Fruit fly (Drosophila melanogaster) whole organism, pupa: ENCODE results near the gene CG31077.

Experiments
- CG10348 ChIP-seq: fragments of 200-800 bp; sonication (Bioruptor generic); IDR thresholded peaks from 2 replicates; pipeline ENCODE4 v1.3.6; 2022; ENCODE audit warnings: missing biosample characterization, missing genetic modification characterization
- CG12605 ChIP-seq: fragments of 200-800 bp; sonication (Bioruptor generic); IDR thresholded peaks from 2 replicates; pipeline ENCODE4 v1.3.6; 2022; ENCODE audit warnings: missing biosample characterization, missing genetic modification characterization
- CG13204 ChIP-seq: fragments of 200-800 bp; sonication (Bioruptor generic); optimal IDR thresholded peaks from 2 replicates; lab custom pipeline; 2018; ENCODE audit warnings: missing biosample characterization, mild to moderate bottlenecking, missing genetic modification characterization, moderate library complexity
- CG14655 ChIP-seq: fragments of 200-800 bp; sonication (Bioruptor generic); optimal IDR thresholded peaks from 3 replicates; lab custom pipeline; 2017; ENCODE audit warnings: mild to moderate bottlenecking, missing biosample characterization, missing genetic modification reagents, missing genetic modification characterization
- CG15710 ChIP-seq: fragments of 200-800 bp; sonication (Bioruptor generic); optimal IDR thresholded peaks from 2 replicates; lab custom pipeline; 2018; ENCODE audit warnings: missing biosample characterization, mild to moderate bottlenecking, missing genetic modification characterization, moderate library complexity
- CG17806 ChIP-seq: fragments of 200-800 bp; sonication (Bioruptor generic); optimal IDR thresholded peaks from 2 replicates; lab custom pipeline; 2018; ENCODE audit warnings: missing biosample characterization, mild to moderate bottlenecking, missing genetic modification characterization, moderate library complexity
- CG32121 ChIP-seq: fragments of 200-800 bp; sonication (Bioruptor generic); IDR thresholded peaks from 2 replicates; pipeline ENCODE4 v1.3.6; 2022; ENCODE audit warnings: missing biosample characterization, missing genetic modification characterization
- CG34367 ChIP-seq: fragments of 200-800 bp; sonication (Bioruptor generic); optimal IDR thresholded peaks from 2 replicates; lab custom pipeline; 2018; ENCODE audit warnings: missing biosample characterization, mild to moderate bottlenecking, missing genetic modification characterization
- CG4496 ChIP-seq: fragments of 200-800 bp; sonication (Bioruptor generic); IDR thresholded peaks from 3 replicates; pipeline ENCODE4 v1.3.6; 2022; ENCODE audit warnings: missing biosample characterization, missing genetic modification characterization
- CG8159 ChIP-seq: fragments of 200-800 bp; sonication (Bioruptor generic); optimal IDR thresholded peaks from 3 replicates; lab custom pipeline; 2018; ENCODE audit warnings: missing biosample characterization, mild to moderate bottlenecking, missing genetic modification characterization, moderate library complexity
- CG8301 ChIP-seq: fragments of 200-800 bp; sonication (Bioruptor generic); optimal IDR thresholded peaks from 2 replicates; lab custom pipeline; 2018; ENCODE audit warnings: missing biosample characterization, mild to moderate bottlenecking, missing genetic modification characterization
- CG9948 ChIP-seq: fragments of 200-800 bp; sonication (Bioruptor generic); optimal IDR thresholded peaks from 2 replicates; lab custom pipeline; 2018; ENCODE audit warnings: missing biosample characterization, mild to moderate bottlenecking, missing genetic modification characterization, moderate library complexity
- D1 ChIP-seq: fragments of 200-800 bp; sonication (Bioruptor generic); optimal IDR thresholded peaks from 2 replicates; lab custom pipeline; 2018; ENCODE audit warnings: missing biosample characterization, mild to moderate bottlenecking, missing genetic modification characterization, moderate library complexity
- EcR ChIP-seq: fragments of 200-800 bp; sonication (Bioruptor generic); optimal IDR thresholded peaks from 3 replicates; lab custom pipeline; 2019; ENCODE audit warnings: missing biosample characterization, missing genetic modification characterization, mild to moderate bottlenecking, moderate library complexity, missing genetic modification reagents
- Ets98B ChIP-seq: fragments of 200-800 bp; sonication (Bioruptor generic); IDR thresholded peaks from 2 replicates; pipeline ENCODE4 v1.3.6; 2022; ENCODE audit warnings: missing biosample characterization, missing genetic modification characterization
- Pif1A ChIP-seq: fragments of 200-800 bp; sonication (Bioruptor generic); optimal IDR thresholded peaks from 3 replicates; lab custom pipeline; 2016; ENCODE audit warnings: missing biosample characterization, missing genetic modification characterization
- Pif1B ChIP-seq: fragments of 200-800 bp; sonication (Bioruptor generic); optimal IDR thresholded peaks from 3 replicates; lab custom pipeline; 2016; ENCODE audit warnings: missing biosample characterization, missing genetic modification characterization
- Snoo ChIP-seq: fragments of 200-800 bp; sonication (Bioruptor generic); optimal IDR thresholded peaks from 3 replicates; lab custom pipeline; 2017; ENCODE audit warnings: missing biosample characterization, mild to moderate bottlenecking, missing genetic modification characterization, inconsistent platforms
- fd96Ca ChIP-seq: fragments of 200-800 bp; sonication (Bioruptor generic); IDR thresholded peaks from 3 replicates; pipeline ENCODE4 v1.3.6; 2022; ENCODE audit warnings: missing biosample characterization, missing genetic modification characterization
- gl ChIP-seq: fragments of 200-800 bp; sonication (Bioruptor generic); optimal IDR thresholded peaks from 2 replicates; lab custom pipeline; 2018; ENCODE audit warnings: missing biosample characterization, mild to moderate bottlenecking, missing genetic modification characterization
- rn ChIP-seq: fragments of 200-800 bp; sonication (Bioruptor generic); IDR thresholded peaks from 2 replicates; pipeline ENCODE4 v1.3.6; 2022; ENCODE audit warnings: missing biosample characterization, missing genetic modification characterization

The CG31077 gene

DNA sequence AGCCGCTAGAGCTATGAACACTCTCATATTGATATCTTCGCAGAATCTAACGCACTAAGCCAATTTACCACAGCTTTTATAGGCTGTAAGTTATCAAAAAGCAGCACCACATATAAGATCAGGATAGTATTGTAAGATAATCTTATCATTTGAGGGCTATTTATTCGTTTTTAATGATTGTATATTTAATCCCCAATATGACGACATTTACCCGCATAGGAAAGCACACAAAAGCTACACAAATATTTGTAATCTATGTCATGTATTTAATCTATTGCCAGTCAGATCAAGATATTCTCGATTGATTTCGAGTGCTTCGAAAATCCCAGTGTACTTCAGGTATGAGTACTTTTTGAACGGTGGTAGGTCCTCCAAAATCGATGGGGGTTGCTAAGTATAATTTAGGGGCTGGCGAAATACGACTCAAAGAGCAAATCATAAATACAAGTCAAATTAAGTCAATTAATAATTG is 20.2 kb downstream of the CG31077 start, which contains the start of gene CG17191:
TSS of gene CG17191 (minus strand) at position 51 of the 472 bp plus-strand sequence.
- TF ChIP-seq Ets98B (GFP tag; lab: Robert Waterston, UW) = no peak
- no peak for TF ChIP-seq CG14655 (GFP tag; lab: Kevin White, UChicago)
- TF ChIP-seq CG13204 (GFP tag; lab: Kevin White, UChicago) = no peak
- TF ChIP-seq Snoo (tag; lab: Kevin White, UChicago) = no peak
- TF ChIP-seq CG34367 (tag; lab: Kevin White, UChicago) = no peak
- TF ChIP-seq CG8159 = no peak
- TF ChIP-seq CG8301 (tag; lab: Kevin White, UChicago) = no peak
- no peak for TF ChIP-seq CG32121 (GFP tag; lab: Robert Waterston, UW)
- TF ChIP-seq CG9948 = no peak
- no peak for TF ChIP-seq Pif1A
- TF ChIP-seq CG17806 (tag; lab: Kevin White, UChicago) = no peak

DNA sequence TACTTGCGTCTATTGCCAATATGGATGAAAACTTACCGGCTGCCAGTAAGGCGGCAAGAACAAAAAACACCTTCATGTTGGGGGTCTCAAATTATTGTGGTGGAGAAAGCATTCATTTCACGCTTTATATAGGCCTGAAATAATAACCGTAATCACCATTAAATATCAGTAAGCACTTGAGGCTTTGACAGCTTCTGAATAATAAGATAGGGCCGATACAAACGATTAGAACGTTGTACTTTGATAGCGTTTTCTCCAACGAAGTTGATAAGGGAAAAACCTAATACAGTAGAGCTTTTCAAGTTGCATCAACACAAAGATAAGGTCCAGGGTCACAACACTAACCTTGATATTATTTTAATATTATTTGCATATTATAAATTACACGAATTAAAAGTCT is 21.7 kb downstream of the CG31077 start, which contains the start of gene CG6283:
TSS of gene CG6283 (minus strand) at position 101 of the 400 bp plus-strand sequence.
- no peak for TF ChIP-seq D1 (tag; lab: Kevin White, UChicago)
- no peak for TF ChIP-seq CG8159
- no peak for TF ChIP-seq CG10348 (GFP tag; lab: Robert Waterston, UW)
- TF ChIP-seq gl (tag; lab: Kevin White, UChicago) = no peak
- no peak for TF ChIP-seq rn (GFP tag; lab: Robert Waterston, UW)
- no peak for TF ChIP-seq Ets98B (GFP tag; lab: Robert Waterston, UW)
- no peak for TF ChIP-seq CG12605 (GFP tag; lab: Robert Waterston, UW)
- TF ChIP-seq CG32121 (GFP tag; lab: Robert Waterston, UW) = no peak
- no peak for TF ChIP-seq CG9948
- no peak for TF ChIP-seq Pif1B (GFP tag; lab: Kevin White, UChicago)
- TF ChIP-seq CG4496 (GFP tag; lab: Robert Waterston, UW) = no peak
- TF ChIP-seq Snoo (tag; lab: Kevin White, UChicago) = no peak
- TF ChIP-seq, all 21 proteins: peak for 0

DNA sequence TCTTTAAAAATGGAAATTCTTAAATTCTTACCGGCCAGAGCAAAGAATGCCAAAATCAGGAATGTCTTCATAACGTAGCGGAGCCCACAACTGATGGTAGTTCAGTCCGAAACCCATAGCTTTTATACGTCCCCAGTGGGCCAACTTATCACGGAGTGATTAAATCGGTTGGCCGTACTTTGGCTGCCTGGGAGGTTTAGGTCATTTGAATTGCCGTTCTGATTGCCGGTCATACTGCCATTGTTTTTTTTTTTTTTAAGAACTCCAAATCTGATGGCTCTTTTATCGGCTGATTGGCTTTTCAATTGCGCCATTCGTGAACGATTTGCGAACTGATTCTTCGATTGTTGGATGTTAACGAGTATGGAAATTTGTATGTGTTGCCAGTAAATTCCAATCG is 23.6 kb downstream of the CG31077 start, which contains the start of gene CG6277:
TSS of gene CG6277 (minus strand) at position 101 of the 400 bp plus-strand sequence.
- TF ChIP-seq CG17806 (tag; lab: Kevin White, UChicago) (no peak), CG14655 (GFP tag; lab: Kevin White, UChicago) (no peak), fd96Ca (GFP tag; lab: Robert Waterston, UW) (no peak), CG15710 (tag; lab: Kevin White, UChicago) (no peak), CG9948 (no peak)
- TF ChIP-seq, all 21 proteins: peak for 0

DNA sequence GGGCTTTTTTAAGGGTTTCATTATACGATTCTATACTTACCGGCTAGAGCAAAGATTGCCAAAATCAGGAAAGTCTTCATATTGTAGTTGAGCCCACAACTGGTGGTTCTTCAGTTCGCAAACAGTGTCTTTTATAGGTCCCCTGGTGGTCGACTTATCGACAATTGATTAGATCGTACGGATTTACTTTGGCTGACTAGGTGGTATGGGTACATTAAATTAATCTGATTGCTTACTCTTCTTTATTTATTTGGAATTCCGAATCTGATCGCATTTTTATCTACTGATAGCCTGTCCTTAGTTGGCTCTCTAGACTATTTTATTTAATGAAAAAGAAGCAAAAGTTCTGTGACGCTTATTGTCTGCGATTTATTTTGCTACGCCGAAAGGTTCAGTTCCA is 26.5 kb downstream of the CG31077 start, which contains the start of gene CG6271:
TSS of gene CG6271 (minus strand) at position 101 of the 400 bp plus-strand sequence.
- no peak for TF ChIP-seq fd96Ca (GFP tag; lab: Robert Waterston, UW)
- TF ChIP-seq CG17806 (tag; lab: Kevin White, UChicago) = no peak
- TF ChIP-seq CG12605 (GFP tag; lab: Robert Waterston, UW) = no peak
- TF ChIP-seq CG9948 = no peak
- no peak for TF ChIP-seq CG34367 (tag; lab: Kevin White, UChicago)
- TF ChIP-seq EcR (GFP tag; lab: Kevin White, UChicago) = no peak
- no peak for TF ChIP-seq CG14655 (GFP tag; lab: Kevin White, UChicago)
- TF ChIP-seq Pif1B (GFP tag; lab: Kevin White, UChicago) = no peak
- no peak for TF ChIP-seq CG15710 (tag; lab: Kevin White, UChicago)
- no peak for TF ChIP-seq Ets98B (GFP tag; lab: Robert Waterston, UW)
- TF ChIP-seq CG10348 (GFP tag; lab: Robert Waterston, UW) = no peak
- TF ChIP-seq CG8159 = no peak
- no peak for TF ChIP-seq gl (tag; lab: Kevin White, UChicago)
- no peak for TF ChIP-seq CG32121 (GFP tag; lab: Robert Waterston, UW)
- no peak for TF ChIP-seq D1 (tag; lab: Kevin White, UChicago)
- TF ChIP-seq CG13204 (GFP tag; lab: Kevin White, UChicago) = no peak
- TF ChIP-seq rn (GFP tag; lab: Robert Waterston, UW) = no peak
- no peak for TF ChIP-seq CG8301 (tag; lab: Kevin White, UChicago)
- TF ChIP-seq Pif1A = no peak

DNA sequence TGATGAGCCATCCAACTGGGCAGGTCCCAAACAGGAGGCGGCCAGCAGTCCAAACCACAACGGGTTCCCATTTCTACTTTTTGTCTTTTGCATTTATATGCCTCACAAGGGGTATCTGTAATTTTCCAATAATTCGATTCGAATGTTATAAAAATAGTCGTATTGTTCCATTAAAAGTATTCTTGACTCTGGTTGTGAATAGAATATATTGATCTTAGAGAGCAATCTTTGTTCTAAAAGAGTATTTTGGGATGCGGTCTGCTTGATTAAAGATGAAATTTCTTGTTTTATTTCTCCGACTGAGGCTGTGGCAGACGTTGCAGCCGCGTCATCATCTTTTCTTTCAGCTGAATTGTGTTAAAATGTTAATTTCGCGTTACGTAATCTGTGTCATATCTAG is 34.4 kb downstream of the CG31077 start:
- TF ChIP-seq CG34367 (tag; lab: Kevin White, UChicago) = no peak
- no peak for TF ChIP-seq gl (tag; lab: Kevin White, UChicago)
- no peak for TF ChIP-seq CG10348 (GFP tag; lab: Robert Waterston, UW)
- no peak for TF ChIP-seq Pif1B (GFP tag; lab: Kevin White, UChicago)
- TF ChIP-seq CG4496 (GFP tag; lab: Robert Waterston, UW) = 0 out of 3 replicates have a peak, but pooled peaks have one; percentile 17
- TF ChIP-seq rn (GFP tag; lab: Robert Waterston, UW) = no peak
- TF ChIP-seq CG15710 (tag; lab: Kevin White, UChicago) = no peak
- no peak for TF ChIP-seq CG32121 (GFP tag; lab: Robert Waterston, UW)
- 0 out of 2 replicates have a peak, but pooled peaks have one; percentile 22 for TF ChIP-seq Ets98B (GFP tag; lab: Robert Waterston, UW)
- TF ChIP-seq CG14655 (GFP tag; lab: Kevin White, UChicago) = peak; percentile 50
- TF ChIP-seq CG9948 = no peak
- no peak for TF ChIP-seq CG17806 (tag; lab: Kevin White, UChicago)
- TF ChIP-seq CG8301 (tag; lab: Kevin White, UChicago) = peak; percentile 55
- no peak for TF ChIP-seq CG12605 (GFP tag; lab: Robert Waterston, UW)
- no peak for TF ChIP-seq Pif1A
- no peak for TF ChIP-seq fd96Ca (GFP tag; lab: Robert Waterston, UW)
- no peak for TF ChIP-seq CG8159
- TF ChIP-seq, all 21 proteins: peak for 4

DNA sequence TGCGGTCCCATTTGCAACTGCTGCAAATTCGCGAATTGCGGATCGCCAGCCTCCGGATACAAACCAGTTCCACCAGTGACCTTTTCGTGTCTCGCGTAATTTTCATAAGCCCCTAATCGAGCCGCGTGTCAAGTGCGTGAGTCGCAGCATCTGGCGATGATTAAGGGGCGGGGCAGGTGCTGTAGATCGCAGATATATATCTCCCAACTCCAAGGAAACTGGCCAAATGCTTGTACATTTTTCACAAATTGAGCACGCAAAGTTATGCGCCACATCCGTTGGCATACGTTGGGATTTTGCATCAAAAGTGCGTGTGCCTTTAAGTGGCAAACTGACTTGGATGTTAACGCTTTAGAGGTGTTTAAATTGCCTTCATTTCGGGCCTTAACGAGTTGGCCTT is 40.5 kb downstream of the CG31077 start:
- TF ChIP-seq Ets98B (GFP tag; lab: Robert Waterston, UW) = no peak
- no peak for TF ChIP-seq CG15710 (tag; lab: Kevin White, UChicago)
- no peak for TF ChIP-seq D1 (tag; lab: Kevin White, UChicago)
- TF ChIP-seq CG34367 (tag; lab: Kevin White, UChicago) = no peak
- no peak for TF ChIP-seq fd96Ca (GFP tag; lab: Robert Waterston, UW)
- no peak for TF ChIP-seq Snoo (tag; lab: Kevin White, UChicago)
- no peak for TF ChIP-seq CG32121 (GFP tag; lab: Robert Waterston, UW)
- no peak for TF ChIP-seq CG14655 (GFP tag; lab: Kevin White, UChicago)
